Worm (Caenorhabditis elegans) whole organism, early embryonic: Measurements from ENCODE around the gene npr-27.

Experiments used
- ama-1 ChIP-seq: fragments of 150-350 bp; optimal IDR thresholded peaks from 2 replicates; lab custom pipeline; 2014
- ets-7 ChIP-seq: sonication (generic microtip); optimal IDR thresholded peaks from 2 replicates; lab custom pipeline; 2016; ENCODE audit warnings: missing genotype, missing genetic modification characterization, missing compliant biosample characterization
- flt-1 ChIP-seq: fragments of 200-800 bp; sonication (Bioruptor generic); IDR thresholded peaks from 2 replicates; pipeline ENCODE4 v1.3.6; 2022; ENCODE audit warnings: missing genetic modification characterization, missing compliant biosample characterization
- hmbx-1 ChIP-seq: sonication (generic microtip); optimal IDR thresholded peaks from 2 replicates; lab custom pipeline; 2016; ENCODE audit warnings: mild to moderate bottlenecking, missing genetic modification characterization, missing compliant biosample characterization
- hmg-4 ChIP-seq: fragments of 200-800 bp; sonication (Bioruptor generic); optimal IDR thresholded peaks from 2 replicates; lab custom pipeline; 2018; ENCODE audit warnings: mild to moderate bottlenecking, missing genetic modification characterization, missing compliant biosample characterization
- sea-1 ChIP-seq: fragments of 200-800 bp; sonication (Bioruptor generic); conservative IDR thresholded peaks from 2 replicates; pipeline ENCODE4 v1.3.6; 2022; ENCODE audit warnings: missing genetic modification characterization, missing compliant biosample characterization
- tbx-37 ChIP-seq: fragments of 200-800 bp; sonication (Bioruptor generic); conservative IDR thresholded peaks from 2 replicates; pipeline ENCODE4 v1.3.6; 2022; ENCODE audit warnings: missing genetic modification reagents, missing genetic modification characterization, missing compliant biosample characterization

DNA sequence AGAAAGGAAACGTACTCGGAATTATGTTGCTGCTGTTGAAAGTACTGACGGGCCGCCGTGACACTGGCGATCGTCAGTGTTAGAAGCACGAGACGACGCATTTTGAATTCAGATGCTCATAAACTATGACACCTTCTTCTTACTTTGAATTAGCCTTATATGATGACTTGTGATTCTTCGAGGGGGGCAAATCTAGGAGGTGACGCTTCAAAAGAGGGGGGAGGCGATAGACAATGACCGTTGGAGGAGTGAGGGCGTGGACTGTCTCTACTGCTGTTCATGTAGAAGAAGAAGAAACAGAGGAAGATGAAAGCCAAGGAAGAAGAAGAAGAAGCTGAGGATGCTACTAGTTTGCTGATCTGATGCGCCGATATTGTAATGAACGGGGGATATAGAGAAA lies 41.3 kb downstream of the npr-27 start, which contains the start of gene daf-42:
- TF ChIP-seq flt-1 (GFP tag; lab: Robert Waterston, UW) (no peak), ets-7 (no peak), hmg-4 (GFP tag; lab: Kevin White, UChicago) (no peak), ama-1 (no peak), sea-1 (no peak), hmbx-1 (tag; lab: Kevin White, UChicago) (no peak), tbx-37 (GFP tag; lab: Robert Waterston, UW) (no peak)
